Worm (Caenorhabditis elegans) whole organism, midembryonic: Measurements from ENCODE around the gene mak-1.

ENCODE experiments used
- T22C8.4 ChIP-seq: fragments of 200-800 bp; sonication (Bioruptor generic); IDR thresholded peaks from 2 replicates; pipeline ENCODE4 v1.3.6; 2022; ENCODE audit warnings: missing genetic modification characterization, missing compliant biosample characterization
- cog-1 ChIP-seq: sonication (generic microtip); optimal IDR thresholded peaks from 2 replicates; lab custom pipeline; 2016; ENCODE audit warnings: missing genetic modification characterization, missing compliant biosample characterization
- flt-1 ChIP-seq: fragments of 200-800 bp; sonication (Bioruptor generic); IDR thresholded peaks from 2 replicates; pipeline ENCODE4 v1.3.6; 2022; ENCODE audit warnings: missing genetic modification characterization, missing compliant biosample characterization
- med-1 ChIP-seq: sonication (generic microtip); optimal IDR thresholded peaks from 2 replicates; lab custom pipeline; 2017; ENCODE audit warnings: missing genetic modification characterization, mild to moderate bottlenecking, missing compliant biosample characterization, antibody characterized with exemption, missing genetic modification reagents; ENCODE audit not compliant: insufficient read depth
- ref-1 ChIP-seq: fragments of 200-800 bp; sonication (Bioruptor generic); conservative IDR thresholded peaks from 2 replicates; pipeline ENCODE4 v1.3.6; 2022; ENCODE audit warnings: missing genetic modification reagents, missing genetic modification characterization, missing compliant biosample characterization
- tab-1 ChIP-seq: fragments of 200-800 bp; sonication (Bioruptor generic); IDR thresholded peaks from 2 replicates; pipeline ENCODE4 v1.3.6; 2022; ENCODE audit warnings: missing genetic modification characterization, missing compliant biosample characterization
- ztf-23 ChIP-seq: fragments of 200-800 bp; sonication (Bioruptor generic); IDR thresholded peaks from 2 replicates; pipeline ENCODE4 v1.3.6; 2022; ENCODE audit warnings: missing genetic modification reagents, missing genetic modification characterization, missing compliant biosample characterization

DNA sequence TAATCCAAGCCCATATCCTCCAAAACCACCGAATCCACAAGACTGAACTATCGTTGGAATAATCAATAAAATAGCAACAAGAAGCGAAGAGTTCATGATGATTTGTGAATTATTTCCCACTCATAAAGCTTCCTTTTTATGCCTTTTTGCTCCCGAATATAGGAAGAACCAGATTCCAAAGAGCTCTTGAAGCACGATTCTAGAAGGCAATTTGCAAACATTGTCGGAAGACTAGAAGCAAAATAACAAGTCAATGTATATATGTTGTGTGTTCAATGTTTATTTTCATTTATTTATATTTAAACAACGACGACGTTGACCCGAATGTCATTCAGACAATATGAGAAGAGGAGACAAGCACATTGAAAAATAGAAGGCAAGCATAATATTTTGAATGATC is 48.8 kb downstream of the mak-1 start, which contains the start of gene idpa-2:
- TF ChIP-seq ztf-23 (GFP tag; lab: Robert Waterston, UW) (no peak), flt-1 (GFP tag; lab: Robert Waterston, UW) (no peak), cog-1 (tag; lab: Kevin White, UChicago) (no peak), T22C8.4 (GFP tag; lab: Robert Waterston, UW) (no peak), tab-1 (no peak), ref-1 (GFP tag; lab: Robert Waterston, UW) (no peak), med-1 (GFP tag; lab: Kevin White, UChicago) (no peak)
